Worm (Caenorhabditis elegans) whole organism, early embryonic: ENCODE data around the gene gln-1.

ENCODE experiments used
- B0310.2 ChIP-seq: sonication (generic microtip); optimal IDR thresholded peaks from 2 replicates; lab custom pipeline; 2016; ENCODE audit warnings: mild to moderate bottlenecking, missing genetic modification characterization, missing compliant biosample characterization
- F13C5.2 ChIP-seq: sonication (generic microtip); optimal IDR thresholded peaks from 2 replicates; lab custom pipeline; 2017; ENCODE audit warnings: mild to moderate bottlenecking, missing genetic modification characterization, inconsistent platforms, missing compliant biosample characterization
- aly-1 ChIP-seq: sonication (generic microtip); optimal IDR thresholded peaks from 2 replicates; lab custom pipeline; 2016; ENCODE audit warnings: missing genetic modification characterization, missing compliant biosample characterization
- ama-1 ChIP-seq: fragments of 150-350 bp; optimal IDR thresholded peaks from 2 replicates; lab custom pipeline; 2014
- ceh-13 ChIP-seq: fragments of 200-800 bp; sonication (Bioruptor generic); optimal IDR thresholded peaks from 2 replicates; lab custom pipeline; 2018; ENCODE audit warnings: mild to moderate bottlenecking, missing genetic modification characterization, missing compliant biosample characterization
- ceh-36 ChIP-seq: sonication (generic microtip); optimal IDR thresholded peaks from 2 replicates; lab custom pipeline; 2016; ENCODE audit warnings: missing genetic modification characterization, inconsistent platforms, missing compliant biosample characterization
- ets-7 ChIP-seq: sonication (generic microtip); optimal IDR thresholded peaks from 2 replicates; lab custom pipeline; 2016; ENCODE audit warnings: missing genotype, missing genetic modification characterization, missing compliant biosample characterization
- flt-1 ChIP-seq: fragments of 200-800 bp; sonication (Bioruptor generic); IDR thresholded peaks from 2 replicates; pipeline ENCODE4 v1.3.6; 2022; ENCODE audit warnings: missing genetic modification characterization, missing compliant biosample characterization
- hmbx-1 ChIP-seq: sonication (generic microtip); optimal IDR thresholded peaks from 2 replicates; lab custom pipeline; 2016; ENCODE audit warnings: mild to moderate bottlenecking, missing genetic modification characterization, missing compliant biosample characterization
- hmg-4 ChIP-seq: fragments of 200-800 bp; sonication (Bioruptor generic); optimal IDR thresholded peaks from 2 replicates; lab custom pipeline; 2018; ENCODE audit warnings: mild to moderate bottlenecking, missing genetic modification characterization, missing compliant biosample characterization
- hnd-1 ChIP-seq: sonication (generic microtip); optimal IDR thresholded peaks from 2 replicates; lab custom pipeline; 2016; ENCODE audit warnings: missing genetic modification characterization, missing compliant biosample characterization
- pes-1 ChIP-seq: fragments of 200-800 bp; sonication (Bioruptor generic); IDR thresholded peaks from 2 replicates; pipeline ENCODE4 v1.3.6; 2022; ENCODE audit warnings: missing genetic modification reagents, missing genetic modification characterization, missing compliant biosample characterization
- scrt-1 ChIP-seq: fragments of 200-800 bp; sonication (Bioruptor generic); IDR thresholded peaks from 2 replicates; pipeline ENCODE4 v1.3.6; 2022; ENCODE audit warnings: missing genetic modification characterization, missing compliant biosample characterization
- sea-1 ChIP-seq: fragments of 200-800 bp; sonication (Bioruptor generic); conservative IDR thresholded peaks from 2 replicates; pipeline ENCODE4 v1.3.6; 2022; ENCODE audit warnings: missing genetic modification characterization, missing compliant biosample characterization
- tbx-11 ChIP-seq: fragments of 200-800 bp; sonication (Bioruptor generic); IDR thresholded peaks from 2 replicates; pipeline ENCODE4 v1.3.6; 2022; ENCODE audit warnings: missing genetic modification characterization, missing compliant biosample characterization
- tbx-37 ChIP-seq: fragments of 200-800 bp; sonication (Bioruptor generic); conservative IDR thresholded peaks from 2 replicates; pipeline ENCODE4 v1.3.6; 2022; ENCODE audit warnings: missing genetic modification reagents, missing genetic modification characterization, missing compliant biosample characterization
- tra-4 ChIP-seq: sonication (generic microtip); optimal IDR thresholded peaks from 2 replicates; lab custom pipeline; 2017; ENCODE audit warnings: missing genetic modification characterization, missing compliant biosample characterization

The gln-1 gene

DNA sequence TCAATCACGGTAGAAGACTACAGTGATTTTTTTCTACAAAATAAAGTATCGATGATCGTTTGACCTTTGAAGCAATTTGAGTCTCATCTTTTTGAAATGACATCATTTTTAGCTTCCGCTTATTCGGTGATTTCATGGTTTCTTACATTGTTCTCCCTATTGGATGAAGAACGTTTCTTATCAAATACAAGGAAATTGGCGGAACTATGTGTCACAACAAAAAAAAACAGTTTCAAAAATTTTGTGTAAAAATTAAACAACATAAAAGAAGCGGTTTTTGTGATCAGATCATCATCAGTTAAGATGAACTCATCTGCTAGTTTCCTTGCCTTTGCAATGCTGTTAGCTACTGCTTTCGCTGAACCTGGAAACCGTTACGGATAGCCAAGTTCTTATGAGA, 29.6 kb downstream of the gln-1 start, which contains the start of gene C45B2.8:
C45B2.8 (plus strand) TSS at position 301 of the 400 bp plus-strand sequence.
- TF ChIP-seq pes-1 (GFP tag; lab: Robert Waterston, UW): no peak
- TF ChIP-seq aly-1 (tag; lab: Kevin White, UChicago): no peak
- no peak for TF ChIP-seq B0310.2
- TF ChIP-seq hmbx-1: no peak
- TF ChIP-seq F13C5.2: no peak
- no peak for TF ChIP-seq scrt-1 (GFP tag; lab: Robert Waterston, UW)
- no peak for TF ChIP-seq tra-4 (tag; lab: Kevin White, UChicago)
- no peak for TF ChIP-seq ceh-13 (GFP tag; lab: Kevin White, UChicago)
- TF ChIP-seq ama-1 (lab: Kevin White, UChicago): no peak
- no peak for TF ChIP-seq flt-1 (GFP tag; lab: Robert Waterston, UW)
- TF ChIP-seq ceh-36 (tag; lab: Kevin White, UChicago): no peak
- no peak for TF ChIP-seq tbx-11 (GFP tag; lab: Robert Waterston, UW)
- no peak for TF ChIP-seq sea-1 (GFP tag; lab: Robert Waterston, UW)
- no peak for TF ChIP-seq ets-7 (tag; lab: Kevin White, UChicago)
- no peak for TF ChIP-seq tbx-37 (GFP tag; lab: Robert Waterston, UW)
- TF ChIP-seq hmg-4 (GFP tag; lab: Kevin White, UChicago): no peak
- no peak for TF ChIP-seq hnd-1 (tag; lab: Kevin White, UChicago)

DNA sequence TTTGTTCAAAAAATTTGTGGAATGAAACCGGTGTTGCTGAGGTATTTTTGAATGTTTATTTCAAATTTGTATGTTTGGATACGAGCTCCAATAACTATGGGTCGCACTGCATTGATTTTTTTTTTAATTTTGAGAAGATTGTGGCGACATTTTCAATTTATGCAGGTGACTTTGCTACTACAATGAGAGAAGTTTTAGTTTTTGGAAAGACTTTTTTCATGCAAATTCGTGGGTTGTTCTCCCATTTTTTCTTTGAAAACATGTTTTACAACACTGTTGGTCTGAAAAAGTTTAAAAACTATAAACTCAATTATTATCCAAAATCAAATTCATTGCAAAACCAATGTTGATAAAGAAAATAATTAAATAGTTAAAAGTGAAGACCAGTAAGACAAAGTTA, 30.7 kb downstream of the gln-1 start:
- no peak for TF ChIP-seq hmbx-1
- TF ChIP-seq hnd-1 (tag; lab: Kevin White, UChicago): no peak
- TF ChIP-seq sea-1 (GFP tag; lab: Robert Waterston, UW): no peak
- no peak for TF ChIP-seq tra-4 (tag; lab: Kevin White, UChicago)
- no peak for TF ChIP-seq B0310.2
- TF ChIP-seq flt-1 (GFP tag; lab: Robert Waterston, UW): no peak
- TF ChIP-seq aly-1 (tag; lab: Kevin White, UChicago): no peak
- no peak for TF ChIP-seq F13C5.2
- TF ChIP-seq tbx-37 (GFP tag; lab: Robert Waterston, UW): no peak
- TF ChIP-seq ceh-13 (GFP tag; lab: Kevin White, UChicago): no peak

DNA sequence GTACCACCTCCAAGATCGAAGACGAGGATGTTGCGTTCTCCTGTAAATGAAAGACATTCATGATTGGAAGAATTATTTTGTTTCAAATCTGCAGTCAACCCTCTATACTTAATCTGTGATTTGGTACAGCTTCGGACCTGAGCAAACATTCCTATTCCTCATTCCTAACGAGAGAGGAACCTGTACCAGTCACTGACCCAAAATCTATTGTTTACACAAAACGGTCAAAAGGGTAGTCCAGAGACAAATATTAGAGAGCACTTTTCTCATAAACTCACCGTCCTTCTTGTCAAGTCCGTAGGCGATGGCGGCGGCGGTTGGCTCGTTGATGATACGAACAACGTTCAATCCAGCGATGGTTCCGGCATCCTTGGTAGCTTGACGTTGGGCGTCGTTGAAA, 32.7 kb downstream of the gln-1 start:
- no peak for TF ChIP-seq hmg-4 (GFP tag; lab: Kevin White, UChicago)
- no peak for TF ChIP-seq tra-4 (tag; lab: Kevin White, UChicago)
- TF ChIP-seq scrt-1 (GFP tag; lab: Robert Waterston, UW): no peak
- TF ChIP-seq flt-1 (GFP tag; lab: Robert Waterston, UW): no peak
- TF ChIP-seq F13C5.2: no peak
- TF ChIP-seq hnd-1 (tag; lab: Kevin White, UChicago): no peak
- no peak for TF ChIP-seq ceh-13 (GFP tag; lab: Kevin White, UChicago)
- no peak for TF ChIP-seq ceh-36 (tag; lab: Kevin White, UChicago)
- TF ChIP-seq ets-7 (tag; lab: Kevin White, UChicago): no peak
- TF ChIP-seq tbx-11 (GFP tag; lab: Robert Waterston, UW): no peak
- TF ChIP-seq B0310.2: no peak
- TF ChIP-seq tbx-37 (GFP tag; lab: Robert Waterston, UW): no peak
- TF ChIP-seq pes-1 (GFP tag; lab: Robert Waterston, UW): no peak
- no peak for TF ChIP-seq aly-1 (tag; lab: Kevin White, UChicago)
- no peak for TF ChIP-seq sea-1 (GFP tag; lab: Robert Waterston, UW)

DNA sequence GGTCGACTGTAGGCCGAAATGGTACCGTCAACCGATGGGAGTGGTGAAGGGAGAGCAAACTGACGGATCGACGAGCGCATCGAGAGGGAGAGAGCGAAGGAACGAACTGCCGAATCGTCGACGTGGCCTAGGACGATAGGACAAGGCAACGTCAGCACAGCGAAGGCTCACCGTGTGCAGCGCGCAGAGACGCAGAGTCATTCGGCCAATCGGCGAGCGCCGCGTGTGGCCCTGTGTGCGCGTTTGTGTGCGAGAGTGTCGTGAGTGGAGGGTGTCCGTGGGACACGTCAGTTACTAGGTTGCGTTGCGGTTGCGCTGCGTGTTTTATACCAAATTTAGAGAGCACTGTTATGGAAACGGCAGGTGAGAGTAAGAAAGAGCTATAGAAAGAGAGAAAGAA, 33.9 kb downstream of the gln-1 start, which contains the start of gene hsp-3:
hsp-3 (minus strand) TSS at position 158 of the 400 bp plus-strand sequence.
- TF ChIP-seq F13C5.2: peak; percentile 74
- 0 out of 2 replicates have a peak, but pooled peaks have one; percentile 36 for TF ChIP-seq flt-1 (GFP tag; lab: Robert Waterston, UW)
- TF ChIP-seq scrt-1 (GFP tag; lab: Robert Waterston, UW): no peak
- TF ChIP-seq ets-7 (tag; lab: Kevin White, UChicago): peak; percentile 5
- 0 out of 2 replicates have a peak, but pooled peaks have one; percentile 69 for TF ChIP-seq sea-1 (GFP tag; lab: Robert Waterston, UW)
- peak; percentile 47 for TF ChIP-seq tbx-37 (GFP tag; lab: Robert Waterston, UW)
- TF ChIP-seq aly-1 (tag; lab: Kevin White, UChicago): peak; percentile 55
- peak; percentile 49 for TF ChIP-seq B0310.2
- TF ChIP-seq ceh-13 (GFP tag; lab: Kevin White, UChicago): no peak
- peak; percentile 51; the same call in 1 of the 2 replicates for TF ChIP-seq tbx-11 (GFP tag; lab: Robert Waterston, UW)
- peak; percentile 48 for TF ChIP-seq hmg-4 (GFP tag; lab: Kevin White, UChicago)
- TF ChIP-seq ama-1 (lab: Kevin White, UChicago): no peak
- TF ChIP-seq tra-4 (tag; lab: Kevin White, UChicago): peak; percentile 39

DNA sequence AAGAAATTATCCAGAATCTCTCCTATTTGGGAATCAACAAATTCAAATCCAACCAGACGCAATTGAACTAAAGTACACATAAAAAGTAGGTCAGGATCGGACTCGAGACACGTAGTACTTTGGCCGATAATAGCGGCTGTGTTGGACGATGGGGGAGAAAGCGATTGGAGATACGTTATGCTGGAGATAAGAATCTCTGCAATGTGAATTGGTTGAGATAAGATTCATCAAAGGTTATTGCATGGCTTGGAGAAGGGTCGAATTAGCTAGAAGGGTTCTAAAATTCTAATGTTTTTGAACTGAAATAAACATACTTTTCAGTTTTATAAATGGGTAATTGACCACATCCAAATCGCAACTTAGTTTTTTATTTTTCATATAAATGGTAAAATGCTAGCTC, 34.5 kb downstream of the gln-1 start:
- TF ChIP-seq sea-1 (GFP tag; lab: Robert Waterston, UW) (no peak), ets-7 (tag; lab: Kevin White, UChicago) (no peak), flt-1 (GFP tag; lab: Robert Waterston, UW) (no peak), pes-1 (GFP tag; lab: Robert Waterston, UW) (no peak), tbx-37 (GFP tag; lab: Robert Waterston, UW) (no peak), hnd-1 (tag; lab: Kevin White, UChicago) (no peak), hmg-4 (GFP tag; lab: Kevin White, UChicago) (no peak), ama-1 (lab: Kevin White, UChicago) (no peak), aly-1 (tag; lab: Kevin White, UChicago) (no peak), tbx-11 (GFP tag; lab: Robert Waterston, UW) (no peak), hmbx-1 (no peak), ceh-36 (tag; lab: Kevin White, UChicago) (no peak), B0310.2 (no peak), scrt-1 (GFP tag; lab: Robert Waterston, UW) (no peak), F13C5.2 (no peak), tra-4 (tag; lab: Kevin White, UChicago) (no peak), ceh-13 (GFP tag; lab: Kevin White, UChicago) (no peak)

DNA sequence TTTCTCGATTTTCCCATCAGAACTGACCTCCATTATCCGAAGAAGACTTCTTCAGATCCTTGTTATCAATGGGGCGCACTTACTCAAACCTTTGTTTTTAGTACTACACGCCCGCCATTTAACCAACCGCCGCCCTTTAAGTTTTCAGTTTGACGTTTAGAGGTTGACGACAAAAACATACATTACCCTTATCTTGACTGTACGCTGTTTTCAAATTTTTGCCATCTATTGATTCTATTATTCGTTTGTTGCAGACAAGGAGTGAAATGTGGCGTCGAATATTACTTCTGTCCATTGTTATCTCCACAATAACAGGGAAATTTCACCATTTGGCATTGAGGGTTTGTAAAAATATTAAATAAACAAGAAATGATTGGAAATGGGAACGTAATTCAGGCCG, 35.0 kb downstream of the gln-1 start, which contains the start of gene C15H9.5:
C15H9.5 (plus strand) TSS at position 255 of the 400 bp plus-strand sequence.
- TF ChIP-seq sea-1 (GFP tag; lab: Robert Waterston, UW) (no peak), hmbx-1 (no peak), hmg-4 (GFP tag; lab: Kevin White, UChicago) (no peak), scrt-1 (GFP tag; lab: Robert Waterston, UW) (no peak), pes-1 (GFP tag; lab: Robert Waterston, UW) (no peak), ceh-36 (tag; lab: Kevin White, UChicago) (no peak), F13C5.2 (no peak), ets-7 (tag; lab: Kevin White, UChicago) (no peak), tbx-37 (GFP tag; lab: Robert Waterston, UW) (no peak), ceh-13 (GFP tag; lab: Kevin White, UChicago) (no peak), tra-4 (tag; lab: Kevin White, UChicago) (no peak), flt-1 (GFP tag; lab: Robert Waterston, UW) (no peak), ama-1 (lab: Kevin White, UChicago) (no peak)
